Worm (Caenorhabditis elegans) whole organism, late embryonic: ENCODE measurements around the gene K05F6.4.
"Not testable (repeated sequence)": the region's sequence is repeated elsewhere in the genome, so short reads cannot be mapped to it uniquely, and the experiment has no call there.

Experiments used
- C08G9.2 ChIP-seq: sonication (generic microtip); optimal IDR thresholded peaks from 2 replicates; lab custom pipeline; 2016; ENCODE audit warnings: mild to moderate bottlenecking, missing genetic modification characterization, moderate library complexity, missing compliant biosample characterization
- C38D4.7 ChIP-seq: fragments of 200-800 bp; sonication (Bioruptor generic); optimal IDR thresholded peaks from 2 replicates; lab custom pipeline; 2018; ENCODE audit warnings: mild to moderate bottlenecking, missing genetic modification characterization, moderate library complexity, missing compliant biosample characterization
- K02D7.2 ChIP-seq: sonication (generic microtip); optimal IDR thresholded peaks from 2 replicates; lab custom pipeline; 2017; ENCODE audit warnings: mild to moderate bottlenecking, missing genetic modification characterization, missing compliant biosample characterization
- K09A11.1 ChIP-seq: sonication (generic microtip); optimal IDR thresholded peaks from 2 replicates; lab custom pipeline; 2017; ENCODE audit warnings: antibody characterized with exemption, mild to moderate bottlenecking, missing genetic modification characterization, missing compliant biosample characterization; ENCODE audit not compliant: insufficient read depth
- T23F11.4 ChIP-seq: fragments of 200-800 bp; sonication (Bioruptor generic); optimal IDR thresholded peaks from 2 replicates; lab custom pipeline; 2018; ENCODE audit warnings: mild to moderate bottlenecking, missing genetic modification characterization, missing compliant biosample characterization
- Y22D7AL.16 ChIP-seq: sonication (generic microtip); optimal IDR thresholded peaks from 2 replicates; lab custom pipeline; 2016; ENCODE audit warnings: missing genetic modification characterization, missing compliant biosample characterization
- ceh-14 ChIP-seq: sonication (generic microtip); optimal IDR thresholded peaks from 2 replicates; lab custom pipeline; 2016; ENCODE audit warnings: missing genotype, missing genetic modification characterization, missing compliant biosample characterization
- ceh-19 ChIP-seq: fragments of 200-800 bp; sonication (Bioruptor generic); optimal IDR thresholded peaks from 2 replicates; lab custom pipeline; 2018; ENCODE audit warnings: mild to moderate bottlenecking, missing genetic modification characterization, missing compliant biosample characterization
- ceh-22 ChIP-seq: sonication (generic microtip); optimal IDR thresholded peaks from 2 replicates; lab custom pipeline; 2017; ENCODE audit warnings: missing biosample characterization, missing genetic modification characterization
- ceh-24 ChIP-seq: sonication (generic microtip); optimal IDR thresholded peaks from 2 replicates; lab custom pipeline; 2016; ENCODE audit warnings: mild to moderate bottlenecking, missing genetic modification characterization, missing compliant biosample characterization
- ceh-31 ChIP-seq: sonication (generic microtip); optimal IDR thresholded peaks from 2 replicates; lab custom pipeline; 2016; ENCODE audit warnings: missing genetic modification characterization, missing compliant biosample characterization
- ceh-34 ChIP-seq: sonication (generic microtip); optimal IDR thresholded peaks from 2 replicates; lab custom pipeline; 2016; ENCODE audit warnings: mild to moderate bottlenecking, missing genetic modification characterization, missing compliant biosample characterization
- ceh-45 ChIP-seq: fragments of 200-800 bp; sonication (Bioruptor generic); IDR thresholded peaks from 2 replicates; pipeline ENCODE4 v1.3.6; 2022; ENCODE audit warnings: missing genetic modification reagents, missing genetic modification characterization, missing compliant biosample characterization
- ceh-6 ChIP-seq: fragments of 200-800 bp; sonication (Bioruptor generic); optimal IDR thresholded peaks from 2 replicates; lab custom pipeline; 2018; ENCODE audit warnings: mild to moderate bottlenecking, missing genetic modification characterization, missing compliant biosample characterization
- ceh-9 ChIP-seq: sonication (generic microtip); optimal IDR thresholded peaks from 2 replicates; lab custom pipeline; 2016; ENCODE audit warnings: mild to moderate bottlenecking, missing genetic modification characterization, inconsistent platforms, missing compliant biosample characterization
- che-1 ChIP-seq: sonication (generic microtip); optimal IDR thresholded peaks from 2 replicates; lab custom pipeline; 2016; ENCODE audit warnings: mild to moderate bottlenecking, missing genetic modification characterization, missing compliant biosample characterization
- dmd-4 ChIP-seq: sonication (generic microtip); optimal IDR thresholded peaks from 2 replicates; lab custom pipeline; 2016; ENCODE audit warnings: borderline replicate concordance, missing genetic modification characterization, missing compliant biosample characterization
- dve-1 ChIP-seq: sonication (generic microtip); optimal IDR thresholded peaks from 2 replicates; lab custom pipeline; 2017; ENCODE audit warnings: antibody characterized with exemption, mild to moderate bottlenecking, missing genetic modification characterization, missing compliant biosample characterization
- elt-4 ChIP-seq: sonication (generic microtip); optimal IDR thresholded peaks from 2 replicates; lab custom pipeline; 2016; ENCODE audit warnings: missing genetic modification characterization, missing compliant biosample characterization
- ets-4 ChIP-seq: sonication (generic microtip); optimal IDR thresholded peaks from 2 replicates; lab custom pipeline; 2016; ENCODE audit warnings: missing genetic modification characterization, missing compliant biosample characterization
- fax-1 ChIP-seq: sonication (generic microtip); optimal IDR thresholded peaks from 2 replicates; lab custom pipeline; 2016; ENCODE audit warnings: missing genotype, missing genetic modification characterization, missing compliant biosample characterization
- gmeb-2 ChIP-seq: sonication (generic microtip); optimal IDR thresholded peaks from 2 replicates; lab custom pipeline; 2016; ENCODE audit warnings: missing genetic modification characterization, inconsistent platforms, missing compliant biosample characterization
- hlh-13 ChIP-seq: fragments of 200-800 bp; sonication (Bioruptor generic); optimal IDR thresholded peaks from 2 replicates; lab custom pipeline; 2018; ENCODE audit warnings: mild to moderate bottlenecking, missing genetic modification characterization, missing compliant biosample characterization
- hlh-30 ChIP-seq: sonication (generic microtip); optimal IDR thresholded peaks from 2 replicates; lab custom pipeline; 2017; ENCODE audit warnings: antibody characterized with exemption, missing genetic modification characterization, missing compliant biosample characterization; ENCODE audit not compliant: insufficient read depth
- lim-6 ChIP-seq: sonication (generic microtip); optimal IDR thresholded peaks from 2 replicates; lab custom pipeline; 2016; ENCODE audit warnings: missing genetic modification characterization, missing compliant biosample characterization
- nhr-11 ChIP-seq: fragments of 150-350 bp; optimal IDR thresholded peaks from 2 replicates; lab custom pipeline; 2014; ENCODE audit warnings: missing biosample characterization, missing genetic modification characterization
- pag-3 ChIP-seq: sonication (generic microtip); optimal IDR thresholded peaks from 2 replicates; lab custom pipeline; 2016; ENCODE audit warnings: missing compliant biosample characterization, missing genetic modification characterization, borderline replicate concordance
- pha-4 ChIP-seq: fragments of 150-350 bp; optimal IDR thresholded peaks from 2 replicates; lab custom pipeline; 2018; ENCODE audit warnings: missing biosample characterization, missing genetic modification reagents, missing genetic modification characterization
- pros-1 ChIP-seq: fragments of 150-350 bp; optimal IDR thresholded peaks from 2 replicates; lab custom pipeline; 2014; ENCODE audit warnings: missing biosample characterization, missing genetic modification reagents, missing genetic modification characterization
- sox-2 ChIP-seq: fragments of 200-800 bp; sonication (Bioruptor generic); IDR thresholded peaks from 2 replicates; pipeline ENCODE4 v1.3.6; 2022; ENCODE audit warnings: missing genetic modification reagents, missing genetic modification characterization, missing compliant biosample characterization
- sox-4 ChIP-seq: sonication (generic microtip); optimal IDR thresholded peaks from 2 replicates; lab custom pipeline; 2017; ENCODE audit warnings: mild to moderate bottlenecking, missing genetic modification characterization, inconsistent platforms, missing compliant biosample characterization
- tbx-7 ChIP-seq: sonication (generic microtip); optimal IDR thresholded peaks from 2 replicates; lab custom pipeline; 2016; ENCODE audit warnings: missing genotype, missing genetic modification characterization, missing compliant biosample characterization
- ttx-3 ChIP-seq: sonication (generic microtip); optimal IDR thresholded peaks from 2 replicates; lab custom pipeline; 2016; ENCODE audit warnings: missing genetic modification reagents, missing genetic modification characterization, missing compliant biosample characterization
- unc-3 ChIP-seq, 2 experiments: fragments of 200-800 bp in 1 of 2; sonication (Bioruptor generic) in 1 of 2; sonication (generic microtip) in 1 of 2; conservative IDR thresholded peaks in 1 of 2; optimal IDR thresholded peaks in 1 of 2; 2 replicates each; pipeline versions ENCODE4 v1.3.6 to Lab custom; 2016 to 2022; ENCODE audit warnings: missing compliant biosample characterization in 2 of 2, missing genetic modification characterization in 2 of 2, missing genetic modification reagents in 1 of 2
- unc-86 ChIP-seq: sonication (generic microtip); optimal IDR thresholded peaks from 2 replicates; lab custom pipeline; 2016; ENCODE audit warnings: missing genetic modification characterization, missing compliant biosample characterization
- zip-5 ChIP-seq: sonication (generic microtip); optimal IDR thresholded peaks from 2 replicates; lab custom pipeline; 2016; ENCODE audit warnings: missing genetic modification characterization, missing compliant biosample characterization

K05F6.4 gene

ce11 chrII:1535931-1536330, 7.4 kb upstream of the K05F6.4 start, which contains the start of gene fbxb-43:
TSS of gene fbxb-43 (plus strand) at chrII:1536231.
- TF ChIP-seq ceh-45 (GFP tag; lab: Robert Waterston, UW) (no peak), ceh-34 (tag; lab: Kevin White, UChicago) (no peak), T23F11.4 (no peak), Y22D7AL.16 (tag; lab: Kevin White, UChicago) (no peak), ceh-6 (GFP tag; lab: Kevin White, UChicago) (no peak), pag-3 (tag; lab: Kevin White, UChicago) (no peak), gmeb-2 (tag; lab: Kevin White, UChicago) (no peak), ceh-9 (tag; lab: Kevin White, UChicago) (no peak), sox-4 (no peak), K02D7.2 (tag; lab: Kevin White, UChicago) (no peak), pha-4 (no peak)

ce11 chrII:1537321-1537720, 6.0 kb upstream of the K05F6.4 start, which contains the start of gene fbxb-42:
TSS of gene fbxb-42 (plus strand) at chrII:1537621.
- TF ChIP-seq ceh-22 (tag; lab: Kevin White, UChicago) (no peak), zip-5 (tag; lab: Kevin White, UChicago) (no peak), K02D7.2 (tag; lab: Kevin White, UChicago) (no peak), ceh-14 (tag; lab: Kevin White, UChicago) (no peak), fax-1 (tag; lab: Kevin White, UChicago) (no peak), ttx-3 (no peak), ceh-19 (no peak), nhr-11 (tag; lab: Kevin White, UChicago) (no peak), tbx-7 (no peak), K09A11.1 (no peak), che-1 (tag; lab: Kevin White, UChicago) (no peak), C08G9.2 (tag; lab: Kevin White, UChicago) (no peak), lim-6 (tag; lab: Kevin White, UChicago) (no peak), ceh-31 (tag; lab: Kevin White, UChicago) (no peak), elt-4 (tag; lab: Kevin White, UChicago) (no peak), C38D4.7 (GFP tag; lab: Kevin White, UChicago) (no peak), dve-1 (no peak), sox-2 (GFP tag; lab: Robert Waterston, UW) (no peak)

DNA sequence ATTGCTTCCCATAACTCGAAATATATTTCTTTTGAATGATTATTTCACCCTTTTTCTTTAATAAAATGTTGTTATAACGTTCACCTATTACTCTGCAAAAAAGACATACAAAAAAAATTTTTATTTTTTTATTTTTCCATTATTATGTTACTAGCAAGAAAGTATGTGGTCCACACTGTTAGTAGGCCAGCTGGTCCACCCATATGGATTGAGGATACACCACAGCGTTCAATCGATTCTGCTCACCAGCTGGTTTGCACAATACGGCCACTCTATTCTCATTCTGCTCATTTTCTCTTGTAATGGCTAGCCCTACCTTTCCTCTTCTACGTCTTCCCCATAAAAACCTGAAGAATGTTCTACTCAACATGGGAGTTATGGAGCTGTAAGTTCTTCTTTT, 4.7 kb upstream of the K05F6.4 start, which contains the start of gene fbxb-44:
Gene fbxb-44, plus strand, starts transcription at position 301 of the 400 bp plus-strand sequence.
- TF ChIP-seq ceh-24 (no peak), nhr-11 (tag; lab: Kevin White, UChicago) (no peak), ceh-14 (tag; lab: Kevin White, UChicago) (no peak), hlh-13 (GFP tag; lab: Kevin White, UChicago) (no peak), unc-3 (GFP tag; conservative IDR thresholded peaks at IDR 0.05; lab: Robert Waterston, UW) (no peak), unc-3 (tag; optimal IDR thresholded peaks at IDR 0.05; lab: Kevin White, UChicago) (no peak), ceh-34 (tag; lab: Kevin White, UChicago) (no peak), hlh-30 (no peak), unc-86 (no peak), dmd-4 (tag; lab: Kevin White, UChicago) (no peak)
- TF ChIP-seq, all 69 proteins: peak for 0

- TF ChIP-seq ets-4, ceh-22, pros-1 (tag; lab: Kevin White, UChicago): not testable (repeated sequence)
Observed at ce11 chrII:1540628-1541027, 2.7 kb upstream of the K05F6.4 start, which contains the start of gene poml-4. TSS of gene poml-4 (plus strand) at chrII:1540928.
